Worm (Caenorhabditis elegans): ENCODE results near the gene F25E5.2.

Gene F25E5.2

ce11 chrV:7437538-7437937 lies 17.6 kb upstream of the F25E5.2 start, which contains the start of gene F25E5.9:
Gene F25E5.9 (minus strand): TSS chrV:7437919.
- TF ChIP-seq ztf-23 (GFP tag; IDR thresholded peaks at IDR 0.05) (no peak), ztf-29 (GFP tag; IDR thresholded peaks at IDR 0.05) (no peak), klf-2 (GFP tag; conservative IDR thresholded peaks at IDR 0.05) (no peak), flt-1 (GFP tag; IDR thresholded peaks at IDR 0.05) (no peak), T22C8.4 (GFP tag; IDR thresholded peaks at IDR 0.05) (no peak), ref-1 (GFP tag; conservative IDR thresholded peaks at IDR 0.05) (no peak), med-1 (GFP tag; optimal IDR thresholded peaks at IDR 0.05; ENCODE audit: insufficient read depth) (no peak), cog-1 (tag; optimal IDR thresholded peaks at IDR 0.05) (no peak), tab-1 (GFP tag; IDR thresholded peaks at IDR 0.05) (no peak)

ce11 chrV:7437985-7438384 lies 17.1 kb upstream of the F25E5.2 start, which contains the start of gene F25E5.16:
Gene F25E5.16 (plus strand): TSS chrV:7438285.
- TF ChIP-seq ref-1 (GFP tag; conservative IDR thresholded peaks at IDR 0.05): no peak
- TF ChIP-seq ztf-23 (GFP tag; IDR thresholded peaks at IDR 0.05): no peak
- no peak for TF ChIP-seq med-1 (GFP tag; optimal IDR thresholded peaks at IDR 0.05; ENCODE audit: insufficient read depth)
- TF ChIP-seq klf-2 (GFP tag; conservative IDR thresholded peaks at IDR 0.05): no peak
- no peak for TF ChIP-seq tab-1 (GFP tag; IDR thresholded peaks at IDR 0.05)
- no peak for TF ChIP-seq flt-1 (GFP tag; IDR thresholded peaks at IDR 0.05)
- no peak for TF ChIP-seq ztf-29 (GFP tag; IDR thresholded peaks at IDR 0.05)
- TF ChIP-seq cog-1 (tag; optimal IDR thresholded peaks at IDR 0.05): no peak
- TF ChIP-seq T22C8.4 (GFP tag; IDR thresholded peaks at IDR 0.05): no peak

ce11 chrV:7439807-7440206 lies 15.3 kb upstream of the F25E5.2 start, which contains the start of gene try-13:
Gene try-13 (plus strand): TSS chrV:7440107.
- TF ChIP-seq cog-1 (tag; optimal IDR thresholded peaks at IDR 0.05) (no peak), ref-1 (GFP tag; conservative IDR thresholded peaks at IDR 0.05) (no peak), flt-1 (GFP tag; IDR thresholded peaks at IDR 0.05) (no peak), klf-2 (GFP tag; conservative IDR thresholded peaks at IDR 0.05) (no peak), med-1 (GFP tag; optimal IDR thresholded peaks at IDR 0.05; ENCODE audit: insufficient read depth) (no peak), tab-1 (GFP tag; IDR thresholded peaks at IDR 0.05) (no peak), ztf-29 (GFP tag; IDR thresholded peaks at IDR 0.05) (no peak), ztf-23 (GFP tag; IDR thresholded peaks at IDR 0.05) (no peak), T22C8.4 (GFP tag; IDR thresholded peaks at IDR 0.05) (no peak)

ce11 chrV:7443480-7443879 lies 11.6 kb upstream of the F25E5.2 start:
- TF ChIP-seq ztf-29 (GFP tag; IDR thresholded peaks at IDR 0.05): peak; percentile 39; the same call in 1 of the 2 replicates
- TF ChIP-seq klf-2 (GFP tag; conservative IDR thresholded peaks at IDR 0.05): peak; percentile 79
- peak; percentile 79; the same call in 1 of the 2 replicates for TF ChIP-seq ztf-23 (GFP tag; IDR thresholded peaks at IDR 0.05)
- peak; percentile 46; the same call in 1 of the 2 replicates for TF ChIP-seq ref-1 (GFP tag; conservative IDR thresholded peaks at IDR 0.05)
- 0 out of 2 replicates have a peak, but pooled peaks have one; percentile 27 for TF ChIP-seq flt-1 (GFP tag; IDR thresholded peaks at IDR 0.05)

- TF ChIP-seq tab-1 (GFP tag; IDR thresholded peaks at IDR 0.05): 0 out of 2 replicates have a peak, but pooled peaks have one; percentile 40
Observed at ce11 chrV:7444331-7444730, 10.8 kb upstream of the F25E5.2 start, which contains the start of gene nhr-141. Gene nhr-141 (plus strand): TSS chrV:7444661.

- TF ChIP-seq med-1 (GFP tag; optimal IDR thresholded peaks at IDR 0.05; ENCODE audit: insufficient read depth): no peak
- TF ChIP-seq ref-1 (GFP tag; conservative IDR thresholded peaks at IDR 0.05): no peak
- no peak for TF ChIP-seq ztf-23 (GFP tag; IDR thresholded peaks at IDR 0.05)
- no peak for TF ChIP-seq klf-2 (GFP tag; conservative IDR thresholded peaks at IDR 0.05)
- TF ChIP-seq flt-1 (GFP tag; IDR thresholded peaks at IDR 0.05): no peak
- no peak for TF ChIP-seq cog-1 (tag; optimal IDR thresholded peaks at IDR 0.05)
- TF ChIP-seq ztf-29 (GFP tag; IDR thresholded peaks at IDR 0.05): no peak
- no peak for TF ChIP-seq tab-1 (GFP tag; IDR thresholded peaks at IDR 0.05)
- no peak for TF ChIP-seq T22C8.4 (GFP tag; IDR thresholded peaks at IDR 0.05)
Observed at ce11 chrV:7446965-7447364, 8.1 kb upstream of the F25E5.2 start, which contains the start of gene F25E5.5. Gene F25E5.5 (plus strand): TSS chrV:7447265.

ce11 chrV:7449303-7449827 lies 5.7 kb upstream of the F25E5.2 start, which contains the start of gene try-12:
Gene try-12 (plus strand): TSS chrV:7449353.
- TF ChIP-seq ref-1 (GFP tag; conservative IDR thresholded peaks at IDR 0.05) (no peak), cog-1 (tag; optimal IDR thresholded peaks at IDR 0.05) (no peak), ztf-23 (GFP tag; IDR thresholded peaks at IDR 0.05) (no peak), ztf-29 (GFP tag; IDR thresholded peaks at IDR 0.05) (no peak), T22C8.4 (GFP tag; IDR thresholded peaks at IDR 0.05) (no peak), flt-1 (GFP tag; IDR thresholded peaks at IDR 0.05) (no peak)

- no peak for TF ChIP-seq med-1 (GFP tag; optimal IDR thresholded peaks at IDR 0.05; ENCODE audit: insufficient read depth)
- no peak for TF ChIP-seq flt-1 (GFP tag; IDR thresholded peaks at IDR 0.05)
- TF ChIP-seq ztf-23 (GFP tag; IDR thresholded peaks at IDR 0.05): no peak
- no peak for TF ChIP-seq ref-1 (GFP tag; conservative IDR thresholded peaks at IDR 0.05)
Observed at ce11 chrV:7451421-7451820, 3.7 kb upstream of the F25E5.2 start, which contains the start of gene try-11. Gene try-11 (plus strand): TSS chrV:7451721.

- no peak for TF ChIP-seq ztf-23 (GFP tag; IDR thresholded peaks at IDR 0.05)
Observed at ce11 chrV:7454236-7454635, 872 bp upstream of the F25E5.2 start, which contains the start of gene try-8. Gene try-8 (minus strand): TSS chrV:7454336.

ce11 chrV:7460898-7461297 lies 5.8 kb downstream of the F25E5.2 start, which contains the start of gene srh-92:
Gene srh-92 (minus strand): TSS chrV:7460998.
- no peak for TF ChIP-seq med-1 (GFP tag; optimal IDR thresholded peaks at IDR 0.05; ENCODE audit: insufficient read depth)
- no peak for TF ChIP-seq klf-2 (GFP tag; conservative IDR thresholded peaks at IDR 0.05)
- TF ChIP-seq ztf-29 (GFP tag; IDR thresholded peaks at IDR 0.05): no peak
- no peak for TF ChIP-seq ref-1 (GFP tag; conservative IDR thresholded peaks at IDR 0.05)
- TF ChIP-seq ztf-23 (GFP tag; IDR thresholded peaks at IDR 0.05): no peak
- no peak for TF ChIP-seq cog-1 (tag; optimal IDR thresholded peaks at IDR 0.05)

All from whole organism, midembryonic.